Fruit fly (Drosophila melanogaster) ovary, adult (tissue): ENCODE measurements around the gene CG7465.
A peak's percentile ranks its signal among the peaks of the same experiment; 100 is the strongest.

Experiments used
- CG17801 ChIP-seq: fragments of 200-800 bp; optimal IDR thresholded peaks from 2 replicates; lab custom pipeline; 2019; ENCODE audit warnings: missing biosample characterization, mild to moderate bottlenecking, missing genetic modification characterization, moderate library complexity; ENCODE audit not compliant: partially characterized antibody

Gene CG7465

dm6 chr3L:4471449-4471848 lies 8.6 kb upstream of the CG7465 start, which contains the start of gene CG32248:
Gene CG32248 (plus strand): TSS chr3L:4471749.
- no peak for TF ChIP-seq CG17801

dm6 chr3L:4472768-4473167 lies 7.3 kb upstream of the CG7465 start, which contains the start of gene CG11349:
Gene CG11349 (plus strand): TSS chr3L:4473068.
- no peak for TF ChIP-seq CG17801

dm6 chr3L:4474946-4475470 lies 5.1 kb upstream of the CG7465 start:
- TF ChIP-seq CG17801, result peak; percentile 86

- TF ChIP-seq CG17801, result no peak
These were observed 4.4 kb upstream of the CG7465 start for dm6 chr3L:4475704-4476103.

- no peak for TF ChIP-seq CG17801
These were observed 2.3 kb upstream of the CG7465 start for dm6 chr3L:4477656-4478254.

dm6 chr3L:4480764-4481163 lies 681 bp downstream of the CG7465 start:
- no peak for TF ChIP-seq CG17801

dm6 chr3L:4482509-4482908 lies 2.4 kb downstream of the CG7465 start, which contains the start of gene CG11350:
Gene CG11350 (plus strand): TSS chr3L:4482809.
- TF ChIP-seq CG17801, result no peak

- no peak for TF ChIP-seq CG17801
These were observed 4.5 kb downstream of the CG7465 start for dm6 chr3L:4484623-4485022.

- TF ChIP-seq CG17801, result no peak
These were observed 9.4 kb downstream of the CG7465 start for dm6 chr3L:4489490-4489889.

- TF ChIP-seq CG17801, result no peak
These were observed 10.7 kb downstream of the CG7465 start, which contains the start of gene CG13722 for dm6 chr3L:4490702-4491243. Gene CG13722 (minus strand): TSS chr3L:4490963.

dm6 chr3L:4493609-4494008 lies 13.5 kb downstream of the CG7465 start:
- no peak for TF ChIP-seq CG17801

- TF ChIP-seq CG17801, result no peak
These were observed 14.5 kb downstream of the CG7465 start for dm6 chr3L:4494603-4495002.

dm6 chr3L:4497677-4498076 lies 17.6 kb downstream of the CG7465 start, which contains the start of gene CG13721:
Gene CG13721 (minus strand): TSS chr3L:4497777.
- no peak for TF ChIP-seq CG17801

dm6 chr3L:4500400-4500799 lies 20.3 kb downstream of the CG7465 start, which contains the start of gene CG13720:
Gene CG13720 (minus strand): TSS chr3L:4500500.
- no peak for TF ChIP-seq CG17801

- no peak for TF ChIP-seq CG17801
These were observed 21.3 kb downstream of the CG7465 start for dm6 chr3L:4501406-4501805.

dm6 chr3L:4507846-4508245 lies 27.8 kb downstream of the CG7465 start:
- no peak for TF ChIP-seq CG17801

- no peak for TF ChIP-seq CG17801
These were observed 28.2 kb downstream of the CG7465 start, which contains the start of gene NT1 for dm6 chr3L:4508307-4508706. Gene NT1 (minus strand): TSS chr3L:4508433.

dm6 chr3L:4508926-4509457 lies 28.9 kb downstream of the CG7465 start:
- no peak for TF ChIP-seq CG17801
